Fruit fly (Drosophila melanogaster) whole organism, embryonic: ENCODE data around the gene mTerf3.

Source experiments
- B-H2 ChIP-seq: fragments of 200-800 bp; sonication (Bioruptor generic); optimal IDR thresholded peaks from 2 replicates; lab custom pipeline; 2018; ENCODE audit warnings: missing biosample characterization, mild to moderate bottlenecking, missing genetic modification characterization
- BEAF-32 ChIP-seq: fragments of 200-800 bp; sonication (Bioruptor generic); optimal IDR thresholded peaks from 3 replicates; lab custom pipeline; 2017; ENCODE audit warnings: missing biosample characterization, missing genetic modification characterization, mild to moderate bottlenecking, moderate library complexity, missing genetic modification reagents
- Bdp1 ChIP-seq: fragments of 200-800 bp; sonication (Bioruptor generic); optimal IDR thresholded peaks from 3 replicates; lab custom pipeline; 2016; ENCODE audit warnings: missing biosample characterization, missing genetic modification characterization
- Bgb ChIP-seq: fragments of 200-800 bp; sonication (Bioruptor generic); IDR thresholded peaks from 2 replicates; pipeline ENCODE4 v1.3.6; 2022; ENCODE audit warnings: missing biosample characterization, missing genetic modification characterization; ENCODE audit not compliant: partially characterized antibody
- CG10147 ChIP-seq: fragments of 200-800 bp; sonication (Bioruptor generic); optimal IDR thresholded peaks from 2 replicates; lab custom pipeline; 2019; ENCODE audit warnings: missing biosample characterization, mild to moderate bottlenecking, missing genetic modification characterization, moderate library complexity
- CG13296 ChIP-seq: fragments of 200-800 bp; sonication (Bioruptor generic); optimal IDR thresholded peaks from 3 replicates; lab custom pipeline; 2018; ENCODE audit warnings: missing biosample characterization, mild to moderate bottlenecking, missing genetic modification characterization
- CG15269 ChIP-seq: fragments of 200-800 bp; sonication (Bioruptor generic); optimal IDR thresholded peaks from 2 replicates; lab custom pipeline; 2018; ENCODE audit warnings: missing biosample characterization, mild to moderate bottlenecking, missing genetic modification characterization, moderate library complexity
- CG1603 ChIP-seq: fragments of 200-800 bp; sonication (Bioruptor generic); optimal IDR thresholded peaks from 2 replicates; lab custom pipeline; 2019; ENCODE audit warnings: missing biosample characterization, mild to moderate bottlenecking, missing genetic modification characterization, moderate library complexity
- CG16815 ChIP-seq: fragments of 200-800 bp; sonication (Bioruptor generic); optimal IDR thresholded peaks from 3 replicates; lab custom pipeline; 2017; ENCODE audit warnings: missing biosample characterization, mild to moderate bottlenecking, missing genetic modification characterization
- CG2678 ChIP-seq: fragments of 200-800 bp; sonication (Bioruptor generic); optimal IDR thresholded peaks from 3 replicates; lab custom pipeline; 2019; ENCODE audit warnings: missing biosample characterization, mild to moderate bottlenecking, missing genetic modification characterization, moderate library complexity
- CG30020 ChIP-seq: fragments of 200-800 bp; optimal IDR thresholded peaks from 2 replicates; lab custom pipeline; 2019; ENCODE audit warnings: missing biosample characterization, mild to moderate bottlenecking, missing genetic modification characterization, moderate library complexity
- CG30403 ChIP-seq: fragments of 200-800 bp; sonication (Bioruptor generic); optimal IDR thresholded peaks from 3 replicates; lab custom pipeline; 2016; ENCODE audit warnings: missing biosample characterization, missing genetic modification characterization
- CG32767 ChIP-seq: fragments of 200-800 bp; sonication (Bioruptor generic); IDR thresholded peaks from 2 replicates; pipeline ENCODE4 v1.3.6; 2022; ENCODE audit warnings: missing biosample characterization, missing genetic modification characterization
- CG32772 ChIP-seq: fragments of 200-800 bp; sonication (Bioruptor generic); IDR thresholded peaks from 2 replicates; pipeline ENCODE4 v1.3.6; 2022; ENCODE audit warnings: missing biosample characterization, missing genetic modification characterization
- CG34376 ChIP-seq: fragments of 200-800 bp; sonication (Bioruptor generic); optimal IDR thresholded peaks from 2 replicates; lab custom pipeline; 2018; ENCODE audit warnings: missing biosample characterization, mild to moderate bottlenecking, missing genetic modification characterization
- CG5180 ChIP-seq: fragments of 200-800 bp; sonication (Bioruptor generic); optimal IDR thresholded peaks from 3 replicates; lab custom pipeline; 2017; ENCODE audit warnings: missing biosample characterization, missing genetic modification characterization, mild to moderate bottlenecking, moderate library complexity, missing genetic modification reagents
- CG7745 ChIP-seq: fragments of 200-800 bp; sonication (Bioruptor generic); optimal IDR thresholded peaks from 2 replicates; lab custom pipeline; 2018; ENCODE audit warnings: missing biosample characterization, mild to moderate bottlenecking, missing genetic modification characterization, moderate library complexity
- CHES-1-like ChIP-seq: fragments of 200-800 bp; sonication (Bioruptor generic); optimal IDR thresholded peaks from 2 replicates; lab custom pipeline; 2016; ENCODE audit warnings: missing biosample characterization, missing genetic modification characterization
- CkIIα-i1 ChIP-seq: fragments of 200-800 bp; sonication (Bioruptor generic); IDR thresholded peaks from 2 replicates; pipeline ENCODE4 v1.3.6; 2022; ENCODE audit warnings: missing biosample characterization, missing genetic modification characterization
- CoRest ChIP-seq: fragments of 200-800 bp; sonication (Bioruptor generic); optimal IDR thresholded peaks from 3 replicates; lab custom pipeline; 2018; ENCODE audit warnings: missing biosample characterization, mild to moderate bottlenecking, missing genetic modification characterization, moderate library complexity
- Dll ChIP-seq: fragments of 200-800 bp; sonication (Bioruptor generic); IDR thresholded peaks from 4 replicates; pipeline ENCODE4 v1.3.6; 2022; ENCODE audit warnings: missing biosample characterization, missing genetic modification characterization; ENCODE audit not compliant: partially characterized antibody
- Dp ChIP-seq: fragments of 200-800 bp; sonication (Bioruptor generic); optimal IDR thresholded peaks from 2 replicates; lab custom pipeline; 2018; ENCODE audit warnings: missing biosample characterization, mild to moderate bottlenecking, missing genetic modification characterization, moderate library complexity
- ERR ChIP-seq: fragments of 200-800 bp; sonication (Bioruptor generic); optimal IDR thresholded peaks from 2 replicates; lab custom pipeline; 2016; ENCODE audit warnings: missing biosample characterization, missing genetic modification characterization
- HmgZ ChIP-seq: fragments of 200-800 bp; sonication (Bioruptor generic); optimal IDR thresholded peaks from 2 replicates; lab custom pipeline; 2018; ENCODE audit warnings: missing biosample characterization, mild to moderate bottlenecking, missing genetic modification characterization
- Hmr ChIP-seq: fragments of 200-800 bp; sonication (Bioruptor generic); optimal IDR thresholded peaks from 3 replicates; lab custom pipeline; 2017; ENCODE audit warnings: mild to moderate bottlenecking, missing biosample characterization, missing genetic modification reagents, missing genetic modification characterization
- MESR4 ChIP-seq: fragments of 200-800 bp; sonication (Bioruptor generic); optimal IDR thresholded peaks from 2 replicates; lab custom pipeline; 2018; ENCODE audit warnings: missing biosample characterization, mild to moderate bottlenecking, missing genetic modification characterization, moderate library complexity
- Pdp1 ChIP-seq, 2 experiments: fragments of 200-800 bp; sonication (Bioruptor generic); optimal IDR thresholded peaks; 3 replicates each; lab custom pipeline; 2016; ENCODE audit warnings: missing biosample characterization in 2 of 2, missing genetic modification characterization in 2 of 2, mild to moderate bottlenecking in 1 of 2, moderate library complexity in 1 of 2
- Sox102F ChIP-seq: fragments of 200-800 bp; sonication (Bioruptor generic); optimal IDR thresholded peaks from 2 replicates; lab custom pipeline; 2018; ENCODE audit warnings: missing biosample characterization, mild to moderate bottlenecking, missing genetic modification characterization, moderate library complexity
- Taf1 ChIP-seq: fragments of 200-800 bp; sonication (Bioruptor generic); IDR thresholded peaks from 2 replicates; pipeline ENCODE4 v1.3.6; 2022; ENCODE audit warnings: missing biosample characterization, missing genetic modification characterization
- Trl ChIP-seq, 3 experiments: fragments of >200 bp in 2 of 3; fragments of 200-800 bp in 1 of 3; sonication (Bioruptor generic) in 1 of 3; optimal IDR thresholded peaks; 2 replicates in 1 of 3; 3 replicates in 2 of 3; lab custom pipeline; 2016 to 2017; ENCODE audit warnings: missing biosample characterization in 1 of 3, missing genetic modification characterization in 1 of 3
- amos ChIP-seq: fragments of 200-800 bp; sonication (Bioruptor generic); IDR thresholded peaks from 2 replicates; pipeline ENCODE4 v1.3.6; 2022; ENCODE audit warnings: missing biosample characterization, missing genetic modification characterization; ENCODE audit not compliant: partially characterized antibody
- caup ChIP-seq: fragments of 200-800 bp; sonication (Bioruptor generic); optimal IDR thresholded peaks from 3 replicates; lab custom pipeline; 2017; ENCODE audit warnings: missing biosample characterization, mild to moderate bottlenecking, missing genetic modification characterization, moderate library complexity; ENCODE audit not compliant: severe bottlenecking
- cg ChIP-seq: fragments of 200-800 bp; sonication (Bioruptor generic); optimal IDR thresholded peaks from 3 replicates; lab custom pipeline; 2019; ENCODE audit warnings: missing biosample characterization, mild to moderate bottlenecking, missing genetic modification characterization, moderate library complexity
- dmrt99B ChIP-seq: fragments of 200-800 bp; sonication (Bioruptor generic); optimal IDR thresholded peaks from 2 replicates; lab custom pipeline; 2018; ENCODE audit warnings: missing biosample characterization, mild to moderate bottlenecking, missing genetic modification characterization, moderate library complexity
- esg ChIP-seq: fragments of 200-800 bp; sonication (Bioruptor generic); conservative IDR thresholded peaks from 2 replicates; pipeline ENCODE4 v1.3.6; 2022; ENCODE audit warnings: missing biosample characterization, missing genetic modification characterization
- gem ChIP-seq: fragments of 200-800 bp; sonication (Bioruptor generic); optimal IDR thresholded peaks from 2 replicates; lab custom pipeline; 2019; ENCODE audit warnings: missing biosample characterization, mild to moderate bottlenecking, missing genetic modification characterization, moderate library complexity
- lbe ChIP-seq: fragments of 200-800 bp; sonication (Bioruptor generic); optimal IDR thresholded peaks from 2 replicates; lab custom pipeline; 2016; ENCODE audit warnings: missing biosample characterization, mild to moderate bottlenecking, missing genetic modification characterization
- lmd ChIP-seq: fragments of 200-800 bp; sonication (Bioruptor generic); IDR thresholded peaks from 2 replicates; pipeline ENCODE4 v1.3.6; 2022; ENCODE audit warnings: missing biosample characterization, missing genetic modification characterization
- nmo ChIP-seq: fragments of 200-800 bp; sonication (Bioruptor generic); optimal IDR thresholded peaks from 2 replicates; lab custom pipeline; 2018; ENCODE audit warnings: missing biosample characterization, mild to moderate bottlenecking, missing genetic modification characterization, moderate library complexity
- pb ChIP-seq: fragments of 200-800 bp; sonication (Bioruptor generic); optimal IDR thresholded peaks from 3 replicates; lab custom pipeline; 2016; ENCODE audit warnings: missing biosample characterization, missing genetic modification characterization
- pfk ChIP-seq: fragments of 200-800 bp; sonication (Bioruptor generic); optimal IDR thresholded peaks from 2 replicates; lab custom pipeline; 2018; ENCODE audit warnings: missing biosample characterization, mild to moderate bottlenecking, missing genetic modification characterization, moderate library complexity
- phol ChIP-seq: fragments of 200-800 bp; sonication (Bioruptor generic); optimal IDR thresholded peaks from 3 replicates; lab custom pipeline; 2018; ENCODE audit warnings: missing biosample characterization, mild to moderate bottlenecking, missing genetic modification characterization, moderate library complexity
- pzg ChIP-seq: fragments of 200-800 bp; sonication (Bioruptor generic); optimal IDR thresholded peaks from 3 replicates; lab custom pipeline; 2018; ENCODE audit warnings: missing biosample characterization, mild to moderate bottlenecking, missing genetic modification characterization, moderate library complexity
- sens ChIP-seq: fragments of 200-800 bp; sonication (Bioruptor generic); peaks from one replicate; lab custom pipeline; 2016; ENCODE audit warnings: missing biosample characterization, missing genetic modification characterization
- sim ChIP-seq: fragments of 200-800 bp; sonication (Bioruptor generic); IDR thresholded peaks from 2 replicates; pipeline ENCODE4 v1.3.6; 2022; ENCODE audit warnings: missing biosample characterization, missing genetic modification characterization
- stwl ChIP-seq: fragments of 200-800 bp; sonication (Bioruptor generic); optimal IDR thresholded peaks from 3 replicates; lab custom pipeline; 2018; ENCODE audit warnings: missing biosample characterization, mild to moderate bottlenecking, missing genetic modification characterization, moderate library complexity
- sug ChIP-seq: fragments of 200-800 bp; optimal IDR thresholded peaks from 2 replicates; lab custom pipeline; 2019; ENCODE audit warnings: missing biosample characterization, mild to moderate bottlenecking, missing genetic modification characterization, moderate library complexity
- tap ChIP-seq: fragments of 200-800 bp; optimal IDR thresholded peaks from 3 replicates; lab custom pipeline; 2019; ENCODE audit warnings: missing biosample characterization, mild to moderate bottlenecking, missing genetic modification characterization, moderate library complexity

The mTerf3 gene

dm6 chr3L:20494780-20495591, 25.6 kb downstream of the mTerf3 start, which contains the start of gene ZnT77C (continued):
- TF ChIP-seq BEAF-32 (GFP tag; lab: Kevin White, UChicago) = peak; percentile 41
- no peak for TF ChIP-seq CHES-1-like (GFP tag; lab: Kevin White, UChicago)
- TF ChIP-seq sens (GFP tag; lab: Kevin White, UChicago) = peak; percentile 70
- TF ChIP-seq CG30020 (tag; lab: Kevin White, UChicago) = peak; percentile 4
- no peak for TF ChIP-seq cg
- TF ChIP-seq HmgZ (tag; lab: Kevin White, UChicago) = no peak
- TF ChIP-seq Dll (GFP tag; lab: Robert Waterston, UW) = 0 out of 4 replicates have a peak, but pooled peaks have one; percentile 14
- TF ChIP-seq pb = no peak
- no peak for TF ChIP-seq Sox102F (GFP tag; lab: Kevin White, UChicago)
- TF ChIP-seq CG1603 = peak; percentile 58
- no peak for TF ChIP-seq sim
- no peak for TF ChIP-seq CG34376
- no peak for TF ChIP-seq sug (tag; lab: Kevin White, UChicago)
- no peak for TF ChIP-seq lmd (GFP tag; lab: Robert Waterston, UW)
- TF ChIP-seq CG5180 (GFP tag; lab: Kevin White, UChicago) = no peak
- TF ChIP-seq CG2678 = peak; percentile 32
- TF ChIP-seq B-H2 (GFP tag; lab: Kevin White, UChicago) = peak; percentile 25
- peak; percentile 15 for TF ChIP-seq Hmr (GFP tag; lab: Kevin White, UChicago)
- no peak for TF ChIP-seq Taf1
- TF ChIP-seq pzg (GFP tag; lab: Kevin White, UChicago) = peak; percentile 80
- TF ChIP-seq Dp (GFP tag; lab: Kevin White, UChicago) = peak; percentile 54
- no peak for TF ChIP-seq tap
- TF ChIP-seq pfk (GFP tag; lab: Kevin White, UChicago) = no peak
- peak; percentile 79 for TF ChIP-seq MESR4 (GFP tag; lab: Kevin White, UChicago)
- no peak for TF ChIP-seq CG32767 (GFP tag; lab: Robert Waterston, UW)
- no peak for TF ChIP-seq Bgb (GFP tag; lab: Robert Waterston, UW)
- peak; percentile 25; the same call in 1 of the 2 replicates for TF ChIP-seq amos (GFP tag; lab: Robert Waterston, UW)
- TF ChIP-seq CG16815 = no peak
- no peak for TF ChIP-seq CG32772 (GFP tag; lab: Robert Waterston, UW)

DNA sequence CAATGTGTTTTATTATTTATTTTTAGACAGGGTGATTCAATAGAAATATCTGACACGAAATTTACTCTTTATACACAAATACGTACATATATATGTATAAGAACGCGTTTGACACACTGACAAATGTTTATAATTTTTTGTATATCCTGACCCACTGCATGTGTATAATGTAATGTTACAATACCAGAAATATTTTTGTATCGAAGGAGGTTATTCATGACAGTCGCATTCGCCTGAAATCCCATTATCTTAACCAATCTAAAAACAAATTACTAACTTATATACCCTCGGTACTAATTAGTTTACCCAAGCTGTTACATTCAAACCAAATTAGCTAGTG, 26.3 kb downstream of the mTerf3 start:
- TF ChIP-seq esg (GFP tag; lab: Robert Waterston, UW) = peak; percentile 23; the same call in 1 of the 2 replicates
- peak; percentile 4 for TF ChIP-seq CG10147 (GFP tag; lab: Kevin White, UChicago)
- TF ChIP-seq CG13296 = peak; percentile 6
- TF ChIP-seq ERR (GFP tag; lab: Kevin White, UChicago) = no peak
- no peak for TF ChIP-seq lbe (GFP tag; lab: Kevin White, UChicago)
- TF ChIP-seq nmo (GFP tag; lab: Kevin White, UChicago) = peak; percentile 10
- TF ChIP-seq caup (GFP tag; lab: Kevin White, UChicago) = peak; percentile 22
- TF ChIP-seq dmrt99B (tag; lab: Kevin White, UChicago) = peak; percentile 54
- no peak for TF ChIP-seq CkIIα-i1 (GFP tag; lab: Robert Waterston, UW)
- TF ChIP-seq Bdp1 (GFP tag; lab: Kevin White, UChicago) = no peak
- TF ChIP-seq CG15269 (tag; lab: Kevin White, UChicago) = peak; percentile 43
- peak; percentile 65 for TF ChIP-seq gem
- TF ChIP-seq stwl (tag; lab: Kevin White, UChicago) = peak; percentile 12
- TF ChIP-seq CG2678 = peak; percentile 63
- no peak for TF ChIP-seq CG7745
- peak; percentile 62 for TF ChIP-seq CoRest (tag; lab: Kevin White, UChicago)
- TF ChIP-seq Trl (optimal IDR thresholded peaks at IDR 0.05; lab: Kevin White, UChicago) = no peak
- no peak for TF ChIP-seq Trl (GFP tag; optimal IDR thresholded peaks at IDR 0.05; lab: Kevin White, UChicago)
- peak; percentile 29 for TF ChIP-seq CG30403 (GFP tag; lab: Kevin White, UChicago)
- peak; percentile 21 for TF ChIP-seq phol
- peak in 1 of 2 experiments; percentile 2 for TF ChIP-seq Pdp1 (GFP tag; optimal IDR thresholded peaks at IDR 0.05; lab: Kevin White, UChicago)
